Worm (Caenorhabditis elegans): ENCODE data around the gene hhat-1.

DNA sequence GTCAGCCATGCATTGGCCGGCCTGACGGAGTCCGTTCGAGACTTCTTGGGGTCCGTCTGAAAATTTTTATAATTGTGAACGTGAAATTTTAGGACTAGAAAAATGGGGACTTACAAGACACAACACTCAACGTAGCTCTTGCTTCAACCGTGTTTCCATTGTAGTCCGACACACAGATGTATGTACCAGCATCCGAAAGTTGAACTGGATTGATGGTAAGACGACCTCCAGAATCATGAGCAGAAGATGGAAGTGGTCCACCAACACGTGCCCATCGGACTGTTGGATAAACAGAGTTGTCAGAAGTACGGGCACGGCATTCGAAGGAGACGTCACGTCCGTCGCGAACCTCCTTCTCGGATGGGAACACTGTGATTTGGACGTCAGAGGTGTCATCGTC lies 12.0 kb upstream of the hhat-1 start:
- TF ChIP-seq ceh-28 (tag; optimal IDR thresholded peaks at IDR 0.05) (no peak), nhr-77 (tag; optimal IDR thresholded peaks at IDR 0.05) (no peak), ztf-11 (tag; optimal IDR thresholded peaks at IDR 0.05) (no peak)
